Fruit fly (Drosophila melanogaster) S2 (cell line): ENCODE data around the gene CG15739.

Source experiments
- CG8478 ChIP-seq: fragments of >200 bp; optimal IDR thresholded peaks from 2 replicates; lab custom pipeline; 2018
- CTCF ChIP-seq, 2 experiments: fragments of >200 bp; optimal IDR thresholded peaks; 2 replicates each; lab custom pipeline; 2018

DNA sequence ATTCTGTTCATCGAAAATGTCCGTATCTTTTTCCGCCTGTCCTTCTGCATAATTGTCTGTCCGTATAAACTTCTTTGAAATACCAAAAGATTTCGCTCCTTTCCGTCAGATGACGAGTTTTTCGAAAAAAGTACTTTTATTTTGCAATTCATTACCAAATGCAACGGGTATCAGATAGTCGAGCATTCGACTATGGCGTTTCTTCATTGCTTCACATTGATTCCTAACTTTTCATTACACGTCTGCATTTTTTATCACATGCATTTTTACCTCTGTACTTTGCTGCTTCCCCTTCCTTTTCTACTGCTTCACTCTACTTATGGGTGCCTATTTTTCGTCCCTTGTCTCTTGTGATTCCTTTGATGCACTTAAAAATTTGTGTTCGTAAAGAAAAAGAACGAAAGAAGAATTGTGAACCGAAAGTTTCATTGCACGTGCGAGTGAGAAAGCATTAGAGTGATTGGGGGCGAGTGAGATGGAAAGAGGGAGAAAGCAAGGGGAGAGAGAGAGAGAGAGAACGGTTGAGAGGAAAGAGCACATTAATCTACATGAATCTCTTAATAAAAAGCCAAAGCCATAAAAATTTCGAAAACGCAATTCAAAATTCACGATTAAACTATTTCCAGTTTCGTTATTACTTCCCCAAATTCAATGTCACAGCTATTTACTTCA lies 44.6 kb upstream of the CG15739 start:
- TF ChIP-seq CG8478 (lab: Kevin White, UChicago) (no peak), CTCF (optimal IDR thresholded peaks at IDR 0.05; lab: Kevin White, UChicago) (no peak)
